Fruit fly (Drosophila melanogaster): ENCODE measurements around the gene SmB.

SmB gene

dm6 chr2L:10439174-10439573, 12.7 kb upstream of the SmB start, which contains the start of gene Nse4 (continued):
- no peak for TF ChIP-seq Tbp (GFP tag; optimal IDR thresholded peaks at IDR 0.05)
- no peak for TF ChIP-seq NC2β (GFP tag; optimal IDR thresholded peaks at IDR 0.05)

DNA sequence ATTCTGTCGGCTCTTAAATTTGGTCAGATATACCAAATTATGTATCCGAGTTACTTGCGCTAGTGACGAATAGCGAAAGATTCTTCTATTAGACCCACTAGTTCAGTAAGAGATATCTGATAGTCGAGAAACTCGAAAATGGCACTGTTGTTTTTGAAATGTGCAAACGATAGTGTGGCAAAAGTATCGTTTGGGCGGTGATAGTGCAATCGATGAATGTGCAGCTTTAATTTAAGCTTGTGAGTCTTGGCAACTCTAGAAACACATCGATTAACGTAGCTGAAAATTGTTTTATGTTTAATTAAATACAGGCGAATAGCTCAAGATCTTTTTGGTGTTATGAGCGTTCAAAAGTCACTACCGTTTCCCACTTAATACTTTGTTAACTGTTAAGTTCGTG, 10.9 kb upstream of the SmB start, which contains the start of gene STUB1:
Gene STUB1 (plus strand): TSS at position 232 of the 400 bp plus-strand sequence.
- TF ChIP-seq Elba2 (GFP tag; optimal IDR thresholded peaks at IDR 0.05) (no peak), sima (GFP tag; optimal IDR thresholded peaks at IDR 0.05) (no peak), z (GFP tag; IDR thresholded peaks at IDR 0.05) (no peak), ap (GFP tag; IDR thresholded peaks at IDR 0.05) (no peak), CG3065 (GFP tag; optimal IDR thresholded peaks at IDR 0.05) (no peak), CG4404 (GFP tag; IDR thresholded peaks at IDR 0.05) (no peak), sens-2 (GFP tag; IDR thresholded peaks at IDR 0.05) (no peak), CG1792 (GFP tag; optimal IDR thresholded peaks at IDR 0.05) (no peak), Med (GFP tag) (peak; percentile 80), chn (GFP tag; optimal IDR thresholded peaks at IDR 0.05) (peak; percentile 15), Ada2b (GFP tag; IDR thresholded peaks at IDR 0.05) (no peak), bbx (GFP tag; IDR thresholded peaks at IDR 0.05; ENCODE audit: partially characterized antibody) (peak; percentile 99), CG12299 (tag; optimal IDR thresholded peaks at IDR 0.05) (no peak), CG1233 (GFP tag; optimal IDR thresholded peaks at IDR 0.05) (no peak), Adf1 (GFP tag; IDR thresholded peaks at IDR 0.05) (no peak), CG30403 (GFP tag; optimal IDR thresholded peaks at IDR 0.05) (no peak), CG2875 (GFP tag; optimal IDR thresholded peaks at IDR 0.05) (no peak), CG2120 (GFP tag; optimal IDR thresholded peaks at IDR 0.05) (peak; percentile 54), hth (optimal IDR thresholded peaks at IDR 0.05) (no peak), dmrt11E (tag; optimal IDR thresholded peaks at IDR 0.05) (no peak), stc (GFP tag; IDR thresholded peaks at IDR 0.05) (no peak), CG17829 (tag; optimal IDR thresholded peaks at IDR 0.05) (no peak), CG10462 (GFP tag; optimal IDR thresholded peaks at IDR 0.05) (no peak), CG6813 (GFP tag; optimal IDR thresholded peaks at IDR 0.05) (no peak), Six4 (GFP tag; optimal IDR thresholded peaks at IDR 0.05) (no peak), Nf-YA (GFP tag; IDR thresholded peaks at IDR 0.05) (no peak), MBD-R2 (GFP tag; IDR thresholded peaks at IDR 0.05) (peak; percentile 91), emc (GFP tag; optimal IDR thresholded peaks at IDR 0.05) (no peak), luna (GFP tag; optimal IDR thresholded peaks at IDR 0.05) (peak; percentile 3), otp (GFP tag; IDR thresholded peaks at IDR 0.05) (no peak), CG2678 (tag; optimal IDR thresholded peaks at IDR 0.05) (no peak), CG13287 (GFP tag; IDR thresholded peaks at IDR 0.05; ENCODE audit: partially characterized antibody) (peak; percentile 99), CG9609 (GFP tag; optimal IDR thresholded peaks at IDR 0.05) (no peak), ems (GFP tag; optimal IDR thresholded peaks at IDR 0.05) (no peak), da (GFP tag; optimal IDR thresholded peaks at IDR 0.05) (no peak), Hr51 (GFP tag; optimal IDR thresholded peaks at IDR 0.05) (no peak), Neu2 (GFP tag; optimal IDR thresholded peaks at IDR 0.05; ENCODE audit: borderline replicate concordance) (no peak), ranshi (GFP tag; IDR thresholded peaks at IDR 0.05) (no peak), dmrt99B (tag; optimal IDR thresholded peaks at IDR 0.05) (no peak), NfI (GFP tag; optimal IDR thresholded peaks at IDR 0.05) (no peak), B-H2 (GFP tag; optimal IDR thresholded peaks at IDR 0.05) (peak; percentile 52), CG7357 (GFP tag; IDR thresholded peaks at IDR 0.05) (no peak), nmo (GFP tag; optimal IDR thresholded peaks at IDR 0.05) (peak; percentile 9), Bteb2 (GFP tag; optimal IDR thresholded peaks at IDR 0.05) (peak; percentile 2), CG9932 (GFP tag; IDR thresholded peaks at IDR 0.05) (no peak; the same call in 1 of the 2 replicates), CG2199 (GFP tag; IDR thresholded peaks at IDR 0.05) (0 out of 3 replicates have a peak, but pooled peaks have one; percentile 44), CkIIα-i1 (GFP tag; IDR thresholded peaks at IDR 0.05) (no peak), CG18476 (GFP tag; optimal IDR thresholded peaks at IDR 0.05) (no peak)
